Fruit fly (Drosophila melanogaster) whole organism, embryonic: Measurements from ENCODE around the gene Mvb12.

Source experiments
- Aef1 ChIP-seq: fragments of 200-800 bp; sonication (Bioruptor generic); IDR thresholded peaks from 3 replicates; pipeline ENCODE4 v1.3.6; 2022; ENCODE audit warnings: missing biosample characterization, missing genetic modification characterization
- Asciz ChIP-seq: fragments of 200-800 bp; sonication (Bioruptor generic); optimal IDR thresholded peaks from 2 replicates; lab custom pipeline; 2017; ENCODE audit warnings: missing biosample characterization, mild to moderate bottlenecking, missing genetic modification characterization, missing genetic modification reagents
- B-H1 ChIP-seq: fragments of 200-800 bp; sonication (Bioruptor generic); IDR thresholded peaks from 3 replicates; pipeline ENCODE4 v1.3.6; 2022; ENCODE audit warnings: missing biosample characterization, missing genetic modification characterization
- BEAF-32 ChIP-seq: fragments of 200-800 bp; sonication (Bioruptor generic); optimal IDR thresholded peaks from 3 replicates; lab custom pipeline; 2017; ENCODE audit warnings: missing biosample characterization, missing genetic modification characterization, mild to moderate bottlenecking, moderate library complexity, missing genetic modification reagents
- CG12155 ChIP-seq: fragments of 200-800 bp; sonication (Bioruptor generic); optimal IDR thresholded peaks from 3 replicates; lab custom pipeline; 2016; ENCODE audit warnings: missing biosample characterization, missing genetic modification characterization
- CG13123 ChIP-seq: fragments of 200-800 bp; sonication (Bioruptor generic); optimal IDR thresholded peaks from 2 replicates; lab custom pipeline; 2016; ENCODE audit warnings: missing biosample characterization, missing genetic modification characterization
- CG13894 ChIP-seq: fragments of 200-800 bp; sonication (Bioruptor generic); optimal IDR thresholded peaks from 3 replicates; lab custom pipeline; 2018; ENCODE audit warnings: missing biosample characterization, mild to moderate bottlenecking, missing genetic modification characterization, moderate library complexity
- CG14667 ChIP-seq: fragments of 200-800 bp; sonication (Bioruptor generic); IDR thresholded peaks from 2 replicates; pipeline ENCODE4 v1.3.6; 2022; ENCODE audit warnings: missing biosample characterization, missing genetic modification characterization
- CG1529 ChIP-seq: fragments of 200-800 bp; sonication (Bioruptor generic); optimal IDR thresholded peaks from 3 replicates; lab custom pipeline; 2018; ENCODE audit warnings: missing biosample characterization, missing genetic modification characterization
- CG15696 ChIP-seq: fragments of 200-800 bp; sonication (Bioruptor generic); optimal IDR thresholded peaks from 2 replicates; lab custom pipeline; 2019; ENCODE audit warnings: missing biosample characterization, mild to moderate bottlenecking, missing genetic modification characterization, moderate library complexity
- CG4820 ChIP-seq: fragments of 200-800 bp; sonication (Bioruptor generic); optimal IDR thresholded peaks from 3 replicates; lab custom pipeline; 2016; ENCODE audit warnings: missing biosample characterization, missing genetic modification characterization
- CG7271 ChIP-seq: fragments of 200-800 bp; sonication (Bioruptor generic); optimal IDR thresholded peaks from 2 replicates; lab custom pipeline; 2018; ENCODE audit warnings: missing biosample characterization, mild to moderate bottlenecking, missing genetic modification characterization, moderate library complexity
- CG9437 ChIP-seq: fragments of 200-800 bp; sonication (Bioruptor generic); optimal IDR thresholded peaks from 2 replicates; lab custom pipeline; 2018; ENCODE audit warnings: missing biosample characterization, mild to moderate bottlenecking, missing genetic modification characterization
- CG9817 ChIP-seq: fragments of 200-800 bp; sonication (Bioruptor generic); optimal IDR thresholded peaks from 2 replicates; lab custom pipeline; 2018; ENCODE audit warnings: missing biosample characterization, mild to moderate bottlenecking, missing genetic modification characterization, moderate library complexity
- CkIIα-i1 ChIP-seq: fragments of 200-800 bp; sonication (Bioruptor generic); IDR thresholded peaks from 2 replicates; pipeline ENCODE4 v1.3.6; 2022; ENCODE audit warnings: missing biosample characterization, missing genetic modification characterization
- Doc2 ChIP-seq: fragments of 200-800 bp; sonication (Bioruptor generic); IDR thresholded peaks from 2 replicates; pipeline ENCODE4 v1.3.6; 2022; ENCODE audit warnings: missing biosample characterization, missing genetic modification characterization
- HHEX ChIP-seq: fragments of 200-800 bp; sonication (Bioruptor generic); optimal IDR thresholded peaks from 3 replicates; lab custom pipeline; 2017; ENCODE audit warnings: missing biosample characterization, mild to moderate bottlenecking, missing genetic modification characterization, missing genetic modification reagents
- Jarid2 ChIP-seq: fragments of 200-800 bp; sonication (Bioruptor generic); optimal IDR thresholded peaks from 3 replicates; lab custom pipeline; 2017; ENCODE audit warnings: mild to moderate bottlenecking, missing biosample characterization, missing genetic modification reagents, missing genetic modification characterization
- Kr ChIP-seq: fragments of 200-800 bp; sonication (Bioruptor generic); optimal IDR thresholded peaks from 2 replicates; lab custom pipeline; 2017; ENCODE audit warnings: missing biosample characterization, mild to moderate bottlenecking, missing genetic modification characterization
- Lim3 ChIP-seq: fragments of 200-800 bp; sonication (Bioruptor generic); IDR thresholded peaks from 2 replicates; pipeline ENCODE4 v1.3.6; 2022; ENCODE audit warnings: missing biosample characterization, missing genetic modification characterization
- Mad ChIP-seq: fragments of 200-800 bp; sonication (Bioruptor generic); optimal IDR thresholded peaks from 2 replicates; lab custom pipeline; 2016; ENCODE audit warnings: missing biosample characterization, missing genetic modification characterization
- Med ChIP-seq: fragments of 200-800 bp; sonication (Bioruptor generic); peaks from one replicate; lab custom pipeline; 2016; ENCODE audit warnings: missing biosample characterization, missing genetic modification characterization, mild to moderate bottlenecking, inconsistent platforms, moderate library complexity
- Pdp1 ChIP-seq, 2 experiments: fragments of 200-800 bp; sonication (Bioruptor generic); optimal IDR thresholded peaks; 3 replicates each; lab custom pipeline; 2016; ENCODE audit warnings: missing biosample characterization in 2 of 2, missing genetic modification characterization in 2 of 2, mild to moderate bottlenecking in 1 of 2, moderate library complexity in 1 of 2
- Ravus ChIP-seq: fragments of 200-800 bp; sonication (Bioruptor generic); IDR thresholded peaks from 2 replicates; pipeline ENCODE4 v1.3.6; 2022; ENCODE audit warnings: missing biosample characterization, missing genetic modification characterization
- Scr ChIP-seq: fragments of 200-800 bp; sonication (Bioruptor generic); IDR thresholded peaks from 2 replicates; pipeline ENCODE4 v1.3.6; 2022; ENCODE audit warnings: missing biosample characterization, missing genetic modification characterization; ENCODE audit not compliant: partially characterized antibody
- Sin3A ChIP-seq: fragments of >200 bp; optimal IDR thresholded peaks from 2 replicates; lab custom pipeline; 2018
- Tbp ChIP-seq: fragments of >200 bp; optimal IDR thresholded peaks from 2 replicates; lab custom pipeline; 2018; ENCODE audit warnings: missing biosample characterization, missing genetic modification characterization
- bbx ChIP-seq: fragments of 200-800 bp; sonication (Bioruptor generic); IDR thresholded peaks from 2 replicates; pipeline ENCODE4 v1.3.6; 2022; ENCODE audit warnings: missing biosample characterization, missing genetic modification characterization; ENCODE audit not compliant: partially characterized antibody
- cas ChIP-seq: fragments of 200-800 bp; sonication (Bioruptor generic); IDR thresholded peaks from 2 replicates; pipeline ENCODE4 v1.3.6; 2022; ENCODE audit warnings: missing biosample characterization, missing genetic modification characterization
- cwo ChIP-seq: fragments of 200-800 bp; sonication (Bioruptor generic); optimal IDR thresholded peaks from 3 replicates; lab custom pipeline; 2017; ENCODE audit warnings: missing biosample characterization, missing genetic modification characterization, mild to moderate bottlenecking, moderate library complexity, missing genetic modification reagents
- da ChIP-seq: fragments of 200-800 bp; sonication (Bioruptor generic); optimal IDR thresholded peaks from 2 replicates; lab custom pipeline; 2016; ENCODE audit warnings: missing biosample characterization, missing genetic modification characterization
- dpn ChIP-seq, 2 experiments: fragments of 200-800 bp; sonication (Bioruptor generic); optimal IDR thresholded peaks; 3 replicates each; lab custom pipeline; 2016; ENCODE audit warnings: missing biosample characterization in 2 of 2, missing genetic modification characterization in 2 of 2
- en ChIP-seq: fragments of 200-800 bp; sonication (Bioruptor generic); optimal IDR thresholded peaks from 2 replicates; lab custom pipeline; 2016; ENCODE audit warnings: missing biosample characterization, missing genetic modification characterization
- eyg ChIP-seq: fragments of 200-800 bp; sonication (Bioruptor generic); optimal IDR thresholded peaks from 3 replicates; lab custom pipeline; 2016; ENCODE audit warnings: missing biosample characterization, missing genetic modification characterization
- fd102C ChIP-seq: fragments of 200-800 bp; sonication (Bioruptor generic); optimal IDR thresholded peaks from 2 replicates; lab custom pipeline; 2018; ENCODE audit warnings: missing biosample characterization, mild to moderate bottlenecking, missing genetic modification characterization, moderate library complexity
- gce ChIP-seq: fragments of 200-800 bp; sonication (Bioruptor generic); IDR thresholded peaks from 3 replicates; pipeline ENCODE4 v1.3.6; 2022; ENCODE audit warnings: missing biosample characterization, missing genetic modification characterization
- her ChIP-seq: fragments of 200-800 bp; sonication (Bioruptor generic); optimal IDR thresholded peaks from 2 replicates; lab custom pipeline; 2016; ENCODE audit warnings: missing biosample characterization, missing genetic modification characterization
- insv ChIP-seq, 2 experiments: fragments of 200-800 bp; sonication (Bioruptor generic); optimal IDR thresholded peaks; 3 replicates each; lab custom pipeline; 2016 to 2018; ENCODE audit warnings: missing biosample characterization in 2 of 2, missing genetic modification characterization in 2 of 2
- jing ChIP-seq: fragments of 200-800 bp; sonication (Bioruptor generic); optimal IDR thresholded peaks from 2 replicates; lab custom pipeline; 2018; ENCODE audit warnings: missing biosample characterization, mild to moderate bottlenecking, missing genetic modification characterization
- jumu ChIP-seq: fragments of 200-800 bp; sonication (Bioruptor generic); optimal IDR thresholded peaks from 3 replicates; lab custom pipeline; 2016; ENCODE audit warnings: missing biosample characterization, missing genetic modification characterization
- kah ChIP-seq: fragments of 200-800 bp; sonication (Bioruptor generic); optimal IDR thresholded peaks from 2 replicates; lab custom pipeline; 2018; ENCODE audit warnings: missing biosample characterization, mild to moderate bottlenecking, missing genetic modification characterization
- luna ChIP-seq: fragments of 200-800 bp; sonication (Bioruptor generic); optimal IDR thresholded peaks from 2 replicates; lab custom pipeline; 2016; ENCODE audit warnings: missing biosample characterization, missing genetic modification characterization
- mirr ChIP-seq: fragments of 200-800 bp; sonication (Bioruptor generic); optimal IDR thresholded peaks from 3 replicates; lab custom pipeline; 2018; ENCODE audit warnings: missing biosample characterization, mild to moderate bottlenecking, missing genetic modification characterization
- odd ChIP-seq: fragments of 200-800 bp; sonication (Bioruptor generic); optimal IDR thresholded peaks from 2 replicates; lab custom pipeline; 2017; ENCODE audit warnings: missing biosample characterization, mild to moderate bottlenecking, missing genetic modification characterization
- pzg ChIP-seq: fragments of 200-800 bp; sonication (Bioruptor generic); optimal IDR thresholded peaks from 3 replicates; lab custom pipeline; 2018; ENCODE audit warnings: missing biosample characterization, mild to moderate bottlenecking, missing genetic modification characterization, moderate library complexity
- scrt ChIP-seq: fragments of 200-800 bp; sonication (Bioruptor generic); optimal IDR thresholded peaks from 2 replicates; lab custom pipeline; 2018; ENCODE audit warnings: missing biosample characterization, mild to moderate bottlenecking, missing genetic modification characterization, moderate library complexity
- sim ChIP-seq: fragments of 200-800 bp; sonication (Bioruptor generic); IDR thresholded peaks from 2 replicates; pipeline ENCODE4 v1.3.6; 2022; ENCODE audit warnings: missing biosample characterization, missing genetic modification characterization
- sisA ChIP-seq: fragments of 200-800 bp; sonication (Bioruptor generic); IDR thresholded peaks from 2 replicates; pipeline ENCODE4 v1.3.6; 2022; ENCODE audit warnings: missing biosample characterization, missing genetic modification characterization
- sug ChIP-seq: fragments of 200-800 bp; optimal IDR thresholded peaks from 2 replicates; lab custom pipeline; 2019; ENCODE audit warnings: missing biosample characterization, mild to moderate bottlenecking, missing genetic modification characterization, moderate library complexity
- tgo ChIP-seq: fragments of 200-800 bp; sonication (Bioruptor generic); IDR thresholded peaks from 3 replicates; pipeline ENCODE4 v1.3.6; 2022; ENCODE audit warnings: missing biosample characterization, missing genetic modification characterization
- tin ChIP-seq: fragments of 200-800 bp; sonication (Bioruptor generic); optimal IDR thresholded peaks from 3 replicates; lab custom pipeline; 2016; ENCODE audit warnings: missing biosample characterization, missing genetic modification characterization
- tna ChIP-seq: fragments of 200-800 bp; sonication (Bioruptor generic); IDR thresholded peaks from 2 replicates; pipeline ENCODE4 v1.3.6; 2022; ENCODE audit warnings: missing biosample characterization, missing genetic modification characterization; ENCODE audit not compliant: partially characterized antibody

Mvb12 gene

DNA sequence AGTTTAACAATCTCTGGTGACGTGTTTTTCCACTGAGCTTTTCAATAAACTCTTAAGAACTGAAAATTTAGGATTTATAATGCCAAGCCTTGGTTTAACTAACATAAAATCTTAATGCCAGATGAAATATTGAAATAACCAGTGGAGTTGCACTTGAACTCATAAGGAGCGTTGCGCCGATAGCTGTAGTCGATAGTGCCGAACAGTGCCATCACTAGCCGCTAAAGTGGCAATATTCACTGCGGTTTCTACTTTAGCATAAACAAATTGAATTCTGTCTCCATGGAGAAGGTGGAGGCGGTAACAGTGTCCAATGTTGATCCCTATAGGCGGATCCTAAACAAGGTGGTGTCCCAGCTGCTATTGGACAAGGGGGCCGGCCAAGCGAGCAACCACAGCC is 664 bp upstream of the Mvb12 start, which contains the start of gene Taf8 (continued):
- no peak for TF ChIP-seq luna (GFP tag; lab: Kevin White, UChicago)
- TF ChIP-seq Jarid2 (GFP tag; lab: Kevin White, UChicago): no peak
- no peak for TF ChIP-seq CG14667 (GFP tag; lab: Robert Waterston, UW)
- no peak for TF ChIP-seq Kr (GFP tag; lab: Kevin White, UChicago)
- no peak for TF ChIP-seq fd102C (GFP tag; lab: Kevin White, UChicago)
- TF ChIP-seq dpn (GFP tag; optimal IDR thresholded peaks at IDR 0.05; lab: Kevin White, UChicago): peak in 1 of 2 experiments; percentile 1
- TF ChIP-seq HHEX (GFP tag; lab: Kevin White, UChicago): no peak
- no peak for TF ChIP-seq eyg (GFP tag; lab: Kevin White, UChicago)
- no peak for TF ChIP-seq CG9437 (GFP tag; lab: Kevin White, UChicago)
- 0 out of 2 replicates have a peak, but pooled peaks have one; percentile 5 for TF ChIP-seq sisA (GFP tag; lab: Robert Waterston, UW)
- no peak for TF ChIP-seq en
- no peak for TF ChIP-seq gce (GFP tag; lab: Robert Waterston, UW)
- TF ChIP-seq kah (GFP tag; lab: Kevin White, UChicago): no peak
- TF ChIP-seq Mad (GFP tag; lab: Kevin White, UChicago): no peak
- no peak for TF ChIP-seq cas (GFP tag; lab: Robert Waterston, UW)
- no peak for TF ChIP-seq Sin3A (lab: Kevin White, UChicago)
- TF ChIP-seq CG12155 (GFP tag; lab: Kevin White, UChicago): no peak
- no peak for TF ChIP-seq Aef1 (GFP tag; lab: Robert Waterston, UW)
- no peak for TF ChIP-seq odd (GFP tag; lab: Kevin White, UChicago)
- TF ChIP-seq tgo (GFP tag; lab: Robert Waterston, UW): no peak
- peak; percentile 9; the same call in 1 of the 2 replicates for TF ChIP-seq tna (GFP tag; lab: Robert Waterston, UW)
- TF ChIP-seq Pdp1 (GFP tag; optimal IDR thresholded peaks at IDR 0.05; lab: Kevin White, UChicago): no peak
- TF ChIP-seq Lim3 (GFP tag; lab: Robert Waterston, UW): no peak
- no peak for TF ChIP-seq Ravus (GFP tag; lab: Robert Waterston, UW)
- no peak for TF ChIP-seq her
- no peak for TF ChIP-seq CG13123
- TF ChIP-seq jumu: no peak
- TF ChIP-seq Asciz (GFP tag; lab: Kevin White, UChicago): no peak
- TF ChIP-seq Doc2: no peak
- no peak for TF ChIP-seq CG15696 (tag; lab: Kevin White, UChicago)
- TF ChIP-seq bbx (GFP tag; lab: Robert Waterston, UW): peak; percentile 73
- TF ChIP-seq da (GFP tag; lab: Kevin White, UChicago): no peak
- TF ChIP-seq Med (GFP tag; lab: Kevin White, UChicago): peak; percentile 40
- TF ChIP-seq insv (GFP tag; optimal IDR thresholded peaks at IDR 0.05; lab: Kevin White, UChicago): no peak
- no peak for TF ChIP-seq CG9817 (tag; lab: Kevin White, UChicago)
- no peak for TF ChIP-seq sug (tag; lab: Kevin White, UChicago)
- TF ChIP-seq CG4820 (GFP tag; lab: Kevin White, UChicago): no peak
- TF ChIP-seq Scr: peak; percentile 67
- no peak for TF ChIP-seq sim
- no peak for TF ChIP-seq CkIIα-i1
- TF ChIP-seq tin (GFP tag; lab: Kevin White, UChicago): no peak
- TF ChIP-seq scrt (GFP tag; lab: Kevin White, UChicago): no peak
- TF ChIP-seq B-H1 (GFP tag; lab: Robert Waterston, UW): no peak
- TF ChIP-seq mirr (GFP tag; lab: Kevin White, UChicago): no peak
- TF ChIP-seq CG1529 (GFP tag; lab: Kevin White, UChicago): no peak
- no peak for TF ChIP-seq CG13894 (tag; lab: Kevin White, UChicago)
- peak; percentile 71 for TF ChIP-seq BEAF-32 (GFP tag; lab: Kevin White, UChicago)
- TF ChIP-seq pzg (GFP tag; lab: Kevin White, UChicago): peak; percentile 29
- TF ChIP-seq CG7271 (tag; lab: Kevin White, UChicago): no peak
- TF ChIP-seq jing (GFP tag; lab: Kevin White, UChicago): no peak
- TF ChIP-seq Tbp (GFP tag; lab: Kevin White, UChicago): no peak
- no peak for TF ChIP-seq cwo (GFP tag; lab: Kevin White, UChicago)
